Worm (Caenorhabditis elegans): ENCODE data around the gene F59A6.13.

DNA sequence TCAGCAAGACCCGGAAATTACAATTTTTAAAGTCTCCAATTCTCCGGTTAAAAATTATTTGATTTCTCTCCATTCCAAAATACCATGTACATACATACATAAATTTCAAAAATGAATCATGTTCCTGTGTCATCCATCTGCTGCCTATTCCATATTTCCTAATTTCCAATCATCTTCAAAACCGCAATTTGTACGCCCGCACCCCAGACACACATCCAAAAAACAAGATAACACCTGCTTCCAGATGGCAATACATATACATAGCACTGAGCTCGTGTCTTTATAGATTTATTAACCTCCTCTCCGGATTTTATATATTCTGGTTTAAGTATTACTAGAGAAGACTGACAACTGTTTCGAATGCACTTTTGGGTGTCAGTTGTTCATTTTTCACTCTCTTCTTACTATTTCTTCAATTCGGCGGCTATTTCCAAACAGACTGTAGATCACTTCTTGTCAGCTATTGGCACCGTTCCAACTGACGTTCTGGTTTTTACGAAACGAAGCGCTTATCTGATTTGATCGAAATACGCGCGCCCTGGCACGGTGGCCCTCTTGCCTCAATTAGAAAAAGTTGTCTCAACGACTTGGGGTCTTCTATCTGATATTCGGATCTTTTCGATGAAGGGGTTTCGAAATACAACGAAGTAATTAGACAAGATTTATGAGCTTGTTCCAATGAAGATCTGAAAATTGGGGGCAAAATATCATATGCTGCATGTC lies 40.8 kb upstream of the F59A6.13 start:
- no peak for TF ChIP-seq W03F9.2 (tag; optimal IDR thresholded peaks at IDR 0.05)
- TF ChIP-seq him-1 (tag; optimal IDR thresholded peaks at IDR 0.05) = no peak

Measured in whole organism, L4/young adult.